Worm (Caenorhabditis elegans) whole organism, late embryonic: ENCODE results near the gene dsh-2.

Experiments
- Y22D7AL.16 ChIP-seq: sonication (generic microtip); optimal IDR thresholded peaks from 2 replicates; lab custom pipeline; 2016; ENCODE audit warnings: missing genetic modification characterization, missing compliant biosample characterization
- tbx-7 ChIP-seq: sonication (generic microtip); optimal IDR thresholded peaks from 2 replicates; lab custom pipeline; 2016; ENCODE audit warnings: missing genotype, missing genetic modification characterization, missing compliant biosample characterization

ce11 chrII:5057315-5057714 is 23.7 kb downstream of the dsh-2 start:
- TF ChIP-seq tbx-7 (tag; lab: Kevin White, UChicago): no peak
- TF ChIP-seq Y22D7AL.16 (tag; lab: Kevin White, UChicago): no peak
